Fruit fly (Drosophila melanogaster) whole organism, wandering third instar larva: Measurements from ENCODE around the gene CG46459.

Experiments used
- Abd-B ChIP-seq: fragments of >200 bp; optimal IDR thresholded peaks from 2 replicates; lab custom pipeline; 2017; ENCODE audit warnings: missing biosample characterization, missing genetic modification characterization
- CG32264 ChIP-seq: fragments of 200-800 bp; sonication (Bioruptor generic); optimal IDR thresholded peaks from 2 replicates; lab custom pipeline; 2016; ENCODE audit warnings: missing biosample characterization, missing genetic modification characterization
- CG9705 ChIP-seq: fragments of 200-800 bp; sonication (Bioruptor generic); optimal IDR thresholded peaks from 2 replicates; lab custom pipeline; 2018; ENCODE audit warnings: missing biosample characterization, mild to moderate bottlenecking, missing genetic modification characterization
- Dfd ChIP-seq: fragments of >200 bp; optimal IDR thresholded peaks from 2 replicates; lab custom pipeline; 2017; ENCODE audit warnings: missing biosample characterization, missing genetic modification characterization
- Dif ChIP-seq: fragments of 200-275, 200-300 bp; sonication (Bioruptor generic); optimal IDR thresholded peaks from 2 replicates; lab custom pipeline; 2018; ENCODE audit warnings: missing biosample characterization, missing genetic modification characterization; ENCODE audit not compliant: partially characterized antibody
- HLH106 ChIP-seq: fragments of 200-800 bp; optimal IDR thresholded peaks from 3 replicates; lab custom pipeline; 2019; ENCODE audit warnings: missing biosample characterization, mild to moderate bottlenecking, missing genetic modification characterization, moderate library complexity
- Hnf4 ChIP-seq: fragments of 200-800 bp; sonication (Bioruptor generic); optimal IDR thresholded peaks from 2 replicates; lab custom pipeline; 2016; ENCODE audit warnings: missing biosample characterization, mild to moderate bottlenecking, missing genetic modification characterization
- Hr83 ChIP-seq: fragments of 200-300 bp; sonication (Bioruptor generic); optimal IDR thresholded peaks from 2 replicates; lab custom pipeline; 2016; ENCODE audit warnings: missing biosample characterization, mild to moderate bottlenecking, missing genetic modification characterization, moderate library complexity; ENCODE audit not compliant: poor library complexity, severe bottlenecking
- Jra ChIP-seq: sonication (Bioruptor generic); optimal IDR thresholded peaks from 2 replicates; lab custom pipeline; 2016; ENCODE audit warnings: missing biosample characterization, missing genetic modification characterization
- Myc ChIP-seq: fragments of >200 bp; optimal IDR thresholded peaks from 2 replicates; lab custom pipeline; 2017
- N ChIP-seq: fragments of >200 bp; optimal IDR thresholded peaks from 2 replicates; lab custom pipeline; 2018; ENCODE audit warnings: missing biosample characterization, missing external identifiers, missing genetic modification characterization
- OdsH ChIP-seq: fragments of 200-800 bp; sonication (Bioruptor generic); optimal IDR thresholded peaks from 2 replicates; lab custom pipeline; 2016; ENCODE audit warnings: missing biosample characterization, mild to moderate bottlenecking, missing genetic modification characterization
- Rel ChIP-seq, 2 experiments: fragments of 200-800 bp; sonication (Bioruptor generic) in 1 of 2; optimal IDR thresholded peaks; 2 replicates in 1 of 2; 3 replicates in 1 of 2; lab custom pipeline; 2016 to 2019; ENCODE audit warnings: mild to moderate bottlenecking in 2 of 2, missing biosample characterization in 2 of 2, missing genetic modification characterization in 2 of 2, moderate library complexity in 1 of 2
- Sp1 ChIP-seq: fragments of 200-800 bp; sonication (Bioruptor generic); optimal IDR thresholded peaks from 3 replicates; lab custom pipeline; 2019; ENCODE audit warnings: missing biosample characterization, mild to moderate bottlenecking, missing genetic modification characterization, moderate library complexity
- Vsx2 ChIP-seq: fragments of 200-300, 225-300 bp; sonication (Bioruptor generic); optimal IDR thresholded peaks from 2 replicates; lab custom pipeline; 2018; ENCODE audit warnings: missing biosample characterization, missing genetic modification characterization; ENCODE audit not compliant: partially characterized antibody
- br ChIP-seq: fragments of 200-800 bp; sonication (Bioruptor generic); optimal IDR thresholded peaks from 2 replicates; lab custom pipeline; 2016; ENCODE audit warnings: missing biosample characterization, missing genetic modification characterization
- dl ChIP-seq, 2 experiments: fragments of 175-275, 200-275 bp in 1 of 2; fragments of 200-275 bp in 1 of 2; sonication (Bioruptor generic); optimal IDR thresholded peaks; lab custom pipeline; 2018; ENCODE audit warnings: mild to moderate bottlenecking in 2 of 2, missing biosample characterization in 2 of 2, missing genetic modification characterization in 2 of 2, moderate library complexity in 2 of 2; ENCODE audit not compliant: partially characterized antibody in 2 of 2, insufficient read depth in 1 of 2
- dmrt93B ChIP-seq: fragments of 200-800 bp; sonication (Bioruptor generic); optimal IDR thresholded peaks from 2 replicates; lab custom pipeline; 2018; ENCODE audit warnings: missing biosample characterization, mild to moderate bottlenecking, missing genetic modification characterization
- dsf ChIP-seq: sonication (Bioruptor generic); optimal IDR thresholded peaks from 2 replicates; lab custom pipeline; 2016; ENCODE audit warnings: missing biosample characterization, missing genetic modification characterization, borderline replicate concordance
- foxo ChIP-seq, 2 experiments: fragments of 200-800 bp; sonication (Bioruptor generic); optimal IDR thresholded peaks; 2 replicates in 1 of 2; 3 replicates in 1 of 2; lab custom pipeline; 2016 to 2017; ENCODE audit warnings: missing biosample characterization in 2 of 2, missing genetic modification characterization in 2 of 2
- fru ChIP-seq: fragments of 200-800 bp; sonication (Bioruptor generic); optimal IDR thresholded peaks from 3 replicates; lab custom pipeline; 2016; ENCODE audit warnings: missing biosample characterization, mild to moderate bottlenecking, missing genetic modification characterization
- h ChIP-seq: fragments of 200-800 bp; sonication (Bioruptor generic); optimal IDR thresholded peaks from 3 replicates; lab custom pipeline; 2016; ENCODE audit warnings: missing biosample characterization, mild to moderate bottlenecking, missing genetic modification characterization
- jim ChIP-seq: fragments of 175-275, 200-325 bp; sonication (Bioruptor generic); optimal IDR thresholded peaks from 2 replicates; lab custom pipeline; 2016; ENCODE audit warnings: missing biosample characterization, mild to moderate bottlenecking, missing genetic modification characterization
- pan ChIP-seq: fragments of >200 bp; optimal IDR thresholded peaks from 2 replicates; lab custom pipeline; 2017
- psq ChIP-seq: fragments of 200-800 bp; sonication (Bioruptor generic); optimal IDR thresholded peaks from 3 replicates; lab custom pipeline; 2017; ENCODE audit warnings: missing biosample characterization, mild to moderate bottlenecking, missing genetic modification characterization, moderate library complexity
- rgr ChIP-seq: fragments of 200-800 bp; sonication (Bioruptor generic); optimal IDR thresholded peaks from 3 replicates; lab custom pipeline; 2016; ENCODE audit warnings: missing biosample characterization, mild to moderate bottlenecking, missing genetic modification characterization
- sage ChIP-seq: fragments of 200-800 bp; sonication (Bioruptor generic); optimal IDR thresholded peaks from 2 replicates; lab custom pipeline; 2016; ENCODE audit warnings: missing biosample characterization, mild to moderate bottlenecking, missing genetic modification characterization
- sv ChIP-seq: fragments of 200-800 bp; sonication (Bioruptor generic); optimal IDR thresholded peaks from 3 replicates; lab custom pipeline; 2016; ENCODE audit warnings: missing biosample characterization, missing genetic modification characterization
- tai ChIP-seq: sonication (Bioruptor generic); optimal IDR thresholded peaks from 2 replicates; lab custom pipeline; 2016; ENCODE audit warnings: missing biosample characterization, missing genetic modification characterization
- usp ChIP-seq: fragments of >200 bp; optimal IDR thresholded peaks from 2 replicates; lab custom pipeline; 2017; ENCODE audit warnings: missing biosample characterization, missing genetic modification characterization
- woc ChIP-seq: sonication (Bioruptor generic); optimal IDR thresholded peaks from 2 replicates; lab custom pipeline; 2016; ENCODE audit warnings: missing biosample characterization, mild to moderate bottlenecking, missing genetic modification characterization

Gene CG46459

dm6 chr3R:10686307-10687094 is 9.9 kb upstream of the CG46459 start, which contains the start of gene Skel:
Gene Skel (plus strand): TSS chr3R:10686943.
- no peak for TF ChIP-seq Hr83 (GFP tag; lab: Kevin White, UChicago)
- no peak for TF ChIP-seq Dfd (GFP tag; lab: Kevin White, UChicago)
- no peak for TF ChIP-seq usp (GFP tag; lab: Kevin White, UChicago)
- peak; percentile 75 for TF ChIP-seq Dif
- peak; percentile 3 for TF ChIP-seq h (GFP tag; lab: Kevin White, UChicago)
- TF ChIP-seq jim (GFP tag; lab: Kevin White, UChicago) = no peak
- TF ChIP-seq Myc = no peak
- no peak for TF ChIP-seq pan
- no peak for TF ChIP-seq woc (GFP tag; lab: Kevin White, UChicago)
- TF ChIP-seq sage = no peak
- no peak for TF ChIP-seq HLH106 (tag; lab: Kevin White, UChicago)
- no peak for TF ChIP-seq br (GFP tag; lab: Kevin White, UChicago)
- TF ChIP-seq Vsx2 = peak; percentile 34
- TF ChIP-seq tai (GFP tag; lab: Kevin White, UChicago) = no peak
- no peak for TF ChIP-seq Abd-B (GFP tag; lab: Kevin White, UChicago)
- TF ChIP-seq Jra (GFP tag; lab: Kevin White, UChicago) = no peak
- TF ChIP-seq Sp1 (GFP tag; lab: Kevin White, UChicago) = no peak
- TF ChIP-seq sv (GFP tag; lab: Kevin White, UChicago) = no peak
- no peak for TF ChIP-seq Hnf4 (GFP tag; lab: Kevin White, UChicago)
- TF ChIP-seq psq (GFP tag; lab: Kevin White, UChicago) = no peak
- TF ChIP-seq rgr = no peak
- TF ChIP-seq dsf (GFP tag; lab: Kevin White, UChicago) = no peak
- peak in 1 of 2 experiments; percentile 14 for TF ChIP-seq dl (GFP tag; optimal IDR thresholded peaks at IDR 0.05; lab: Kevin White, UChicago; ENCODE audit: insufficient read depth in 1 of 2, partially characterized antibody in 2 of 2)
- TF ChIP-seq fru (GFP tag; lab: Kevin White, UChicago) = no peak
- TF ChIP-seq Rel (GFP tag; optimal IDR thresholded peaks at IDR 0.05; lab: Kevin White, UChicago) = no peak
- TF ChIP-seq Rel (tag; optimal IDR thresholded peaks at IDR 0.05; lab: Kevin White, UChicago) = no peak
- no peak for TF ChIP-seq dmrt93B (GFP tag; lab: Kevin White, UChicago)
- TF ChIP-seq, all 38 proteins: peak for 4

- TF ChIP-seq tai (GFP tag; lab: Kevin White, UChicago) = no peak
- TF ChIP-seq sage = no peak
- TF ChIP-seq Sp1 (GFP tag; lab: Kevin White, UChicago) = no peak
- no peak for TF ChIP-seq Jra (GFP tag; lab: Kevin White, UChicago)
- no peak for TF ChIP-seq CG32264
- TF ChIP-seq Abd-B (GFP tag; lab: Kevin White, UChicago) = no peak
- no peak for TF ChIP-seq OdsH
- no peak for TF ChIP-seq foxo (GFP tag; optimal IDR thresholded peaks at IDR 0.05; lab: Kevin White, UChicago)
- no peak for TF ChIP-seq N (GFP tag; lab: Kevin White, UChicago)
- TF ChIP-seq dsf (GFP tag; lab: Kevin White, UChicago) = no peak
- TF ChIP-seq fru (GFP tag; lab: Kevin White, UChicago) = no peak
- TF ChIP-seq, all 38 proteins: peak for 0
Measured at dm6 chr3R:10687312-10687711, 9.1 kb upstream of the CG46459 start.

DNA sequence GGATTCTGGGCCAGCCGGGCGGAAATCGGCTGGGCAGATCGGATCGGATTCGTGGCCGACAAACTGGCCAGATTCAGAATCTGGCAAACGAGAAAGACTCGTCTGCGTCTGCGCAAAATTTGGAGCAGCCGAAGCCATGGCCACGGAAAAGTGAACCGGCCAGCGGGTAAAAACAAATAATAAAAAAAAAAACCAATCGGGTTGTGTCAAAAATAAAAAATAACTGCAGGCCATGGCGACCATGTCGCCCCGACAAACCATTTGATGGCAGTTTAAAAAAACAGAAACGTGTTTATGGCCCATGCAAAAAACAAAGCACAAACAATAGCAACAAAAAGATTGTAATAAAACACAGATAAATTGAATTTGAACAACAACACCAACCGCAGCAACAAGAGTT is 8.3 kb upstream of the CG46459 start:
- TF ChIP-seq N (GFP tag; lab: Kevin White, UChicago) (no peak), CG32264 (no peak), rgr (no peak), CG9705 (no peak), dmrt93B (GFP tag; lab: Kevin White, UChicago) (no peak)

dm6 chr3R:10688835-10689234 is 7.6 kb upstream of the CG46459 start:
- no peak for TF ChIP-seq sage
- TF ChIP-seq Myc = no peak
- no peak for TF ChIP-seq dl (GFP tag; optimal IDR thresholded peaks at IDR 0.05; lab: Kevin White, UChicago; ENCODE audit: insufficient read depth in 1 of 2, partially characterized antibody in 2 of 2)
- no peak for TF ChIP-seq fru (GFP tag; lab: Kevin White, UChicago)
- TF ChIP-seq Sp1 (GFP tag; lab: Kevin White, UChicago) = no peak
- no peak for TF ChIP-seq br (GFP tag; lab: Kevin White, UChicago)
